Worm (Caenorhabditis elegans) whole organism, L4 larva: Measurements from ENCODE around the gene acl-12.

Experiments used
- F49E8.2 ChIP-seq: sonication (generic microtip); optimal IDR thresholded peaks from 2 replicates; lab custom pipeline; 2016; ENCODE audit warnings: missing compliant biosample characterization, mild to moderate bottlenecking, missing genetic modification characterization, borderline replicate concordance
- R02D3.7 ChIP-seq: fragments of 150-350 bp; sonication (generic microtip); optimal IDR thresholded peaks from 3 replicates; lab custom pipeline; 2014; ENCODE audit warnings: missing biosample characterization, missing genetic modification characterization
- daf-8 ChIP-seq: fragments of 200-800 bp; sonication (Bioruptor generic); IDR thresholded peaks from 2 replicates; pipeline ENCODE4 v1.3.6; 2022; ENCODE audit warnings: missing genetic modification characterization, missing compliant biosample characterization
- dve-1 ChIP-seq: sonication (generic microtip); optimal IDR thresholded peaks from 2 replicates; lab custom pipeline; 2017; ENCODE audit warnings: antibody characterized with exemption, mild to moderate bottlenecking, missing genetic modification characterization, missing compliant biosample characterization; ENCODE audit not compliant: insufficient read depth
- nhr-11 ChIP-seq: fragments of 150-350 bp; optimal IDR thresholded peaks from 2 replicates; lab custom pipeline; 2014; ENCODE audit warnings: missing biosample characterization, missing genetic modification characterization
- nhr-25 ChIP-seq: sonication (generic microtip); optimal IDR thresholded peaks from 2 replicates; lab custom pipeline; 2017; ENCODE audit warnings: missing genetic modification characterization, mild to moderate bottlenecking, missing compliant biosample characterization, antibody characterized with exemption, moderate library complexity, borderline replicate concordance; ENCODE audit not compliant: insufficient read depth
- skn-1 ChIP-seq: fragments of 150-350 bp; optimal IDR thresholded peaks from 2 replicates; lab custom pipeline; 2014; ENCODE audit warnings: missing biosample characterization, missing genetic modification characterization
- ztf-11 ChIP-seq: fragments of 150-350 bp; optimal IDR thresholded peaks from 2 replicates; lab custom pipeline; 2014; ENCODE audit warnings: missing biosample characterization, missing genetic modification characterization
- ztf-7 ChIP-seq: fragments of 150-350 bp; optimal IDR thresholded peaks from 2 replicates; lab custom pipeline; 2014; ENCODE audit warnings: missing biosample characterization, missing genetic modification characterization

ce11 chrX:7407749-7408148, 34.6 kb downstream of the acl-12 start:
- TF ChIP-seq ztf-11 (tag; lab: Kevin White, UChicago): no peak
- TF ChIP-seq dve-1: no peak
- no peak for TF ChIP-seq F49E8.2 (tag; lab: Kevin White, UChicago)
- no peak for TF ChIP-seq R02D3.7 (tag; lab: Kevin White, UChicago)
- no peak for TF ChIP-seq skn-1 (tag; lab: Kevin White, UChicago)
- no peak for TF ChIP-seq daf-8 (GFP tag; lab: Robert Waterston, UW)
- no peak for TF ChIP-seq nhr-11 (tag; lab: Kevin White, UChicago)
- no peak for TF ChIP-seq ztf-7 (tag; lab: Kevin White, UChicago)
- TF ChIP-seq nhr-25 (tag; lab: Kevin White, UChicago): no peak
